Worm (Caenorhabditis elegans): Measurements from ENCODE around the gene Y55F3C.9.

The Y55F3C.9 gene

ce11 chrIV:673313-673712 lies 54.7 kb downstream of the Y55F3C.9 start, which contains the start of gene K11H12.3:
TSS of gene K11H12.3 (minus strand) at chrIV:673480.
- TF ChIP-seq nhr-80 (tag; optimal IDR thresholded peaks at IDR 0.05) (peak; percentile 90), tbx-9 (tag; optimal IDR thresholded peaks at IDR 0.05; ENCODE audit: borderline replicate concordance) (no peak), F49E8.2 (tag; optimal IDR thresholded peaks at IDR 0.05; ENCODE audit: insufficient read depth) (no peak), attf-5 (GFP tag; optimal IDR thresholded peaks at IDR 0.05) (no peak), madf-3 (GFP tag; IDR thresholded peaks at IDR 0.05) (no peak), ccch-3 (GFP tag; optimal IDR thresholded peaks at IDR 0.05) (no peak), snpc-3.4 (tag; optimal IDR thresholded peaks at IDR 0.05) (no peak), ceh-91 (GFP tag; IDR thresholded peaks at IDR 0.05) (no peak), dox-1 (GFP tag; IDR thresholded peaks at IDR 0.05) (peak; percentile 70), B0261.1 (tag; optimal IDR thresholded peaks at IDR 0.05) (no peak), dpff-1 (tag; optimal IDR thresholded peaks at IDR 0.05) (no peak), mel-28 (tag; optimal IDR thresholded peaks at IDR 0.05; ENCODE audit: borderline replicate concordance) (no peak), F10E7.11 (tag; optimal IDR thresholded peaks at IDR 0.05) (no peak), aptf-3 (GFP tag; IDR thresholded peaks at IDR 0.05) (no peak), rec-8 (tag; optimal IDR thresholded peaks at IDR 0.05) (no peak), ets-4 (GFP tag; optimal IDR thresholded peaks at IDR 0.05) (peak; percentile 70), snpc-1.1 (tag; optimal IDR thresholded peaks at IDR 0.05; ENCODE audit: insufficient read depth) (no peak), tbp1 (GFP tag; optimal IDR thresholded peaks at IDR 0.05) (no peak), ceh-27 (GFP tag; optimal IDR thresholded peaks at IDR 0.05) (no peak)

ce11 chrIV:670455-670854 lies 57.5 kb downstream of the Y55F3C.9 start, which contains the start of gene K11H12.11:
TSS of gene K11H12.11 (minus strand) at chrIV:670555.
- TF ChIP-seq let-526 (GFP tag; IDR thresholded peaks at IDR 0.05) (no peak), K12H6.12 (tag; optimal IDR thresholded peaks at IDR 0.05) (no peak), somi-1 (GFP tag; optimal IDR thresholded peaks at IDR 0.05) (no peak), madf-8 (GFP tag; conservative IDR thresholded peaks at IDR 0.05) (no peak), akir-1 (GFP tag; optimal IDR thresholded peaks at IDR 0.05) (no peak), zim-3 (tag; optimal IDR thresholded peaks at IDR 0.05) (no peak), C17E4.6 (GFP tag; IDR thresholded peaks at IDR 0.05) (no peak), nfya-1 (tag; optimal IDR thresholded peaks at IDR 0.05; ENCODE audit: borderline replicate concordance, insufficient read depth) (no peak), ztf-25 (GFP tag; IDR thresholded peaks at IDR 0.05) (no peak), madf-3 (GFP tag; IDR thresholded peaks at IDR 0.05) (no peak), rpc-1 (optimal IDR thresholded peaks at IDR 0.05) (no peak), rpc-1 (tag; optimal IDR thresholded peaks at IDR 0.05) (no peak), pha-4 (tag; optimal IDR thresholded peaks at IDR 0.05) (no peak), egrh-3 (GFP tag; IDR thresholded peaks at IDR 0.05) (no peak), K11D2.4 (GFP tag; IDR thresholded peaks at IDR 0.05) (no peak)

All from whole organism, young adult.